Worm (Caenorhabditis elegans) whole organism, L2 larva: ENCODE measurements around the gene C33B4.5.

Source experiments
- C34F6.9 ChIP-seq: fragments of 150-350 bp; optimal IDR thresholded peaks from 2 replicates; lab custom pipeline; 2014; ENCODE audit warnings: missing biosample characterization, missing genetic modification characterization
- F13H6.1 ChIP-seq: sonication (generic microtip); optimal IDR thresholded peaks from 2 replicates; lab custom pipeline; 2016; ENCODE audit warnings: missing genetic modification characterization, missing compliant biosample characterization
- R02D3.7 ChIP-seq: fragments of 150-350 bp; optimal IDR thresholded peaks from 2 replicates; lab custom pipeline; 2014; ENCODE audit warnings: missing biosample characterization, missing genetic modification characterization
- ZK546.5 ChIP-seq: sonication (generic microtip); optimal IDR thresholded peaks from 2 replicates; lab custom pipeline; 2017; ENCODE audit warnings: missing biosample characterization, missing genetic modification characterization
- alr-1 ChIP-seq: fragments of 150-350 bp; optimal IDR thresholded peaks from 2 replicates; lab custom pipeline; 2014; ENCODE audit warnings: missing biosample characterization, missing genetic modification characterization
- ama-1 ChIP-seq: fragments of 150-350 bp; optimal IDR thresholded peaks from 2 replicates; lab custom pipeline; 2018; ENCODE audit warnings: inconsistent platforms
- blmp-1 ChIP-seq: sonication (generic microtip); optimal IDR thresholded peaks from 2 replicates; lab custom pipeline; 2017; ENCODE audit warnings: missing genetic modification characterization, mild to moderate bottlenecking, missing compliant biosample characterization, antibody characterized with exemption, moderate library complexity; ENCODE audit not compliant: insufficient read depth
- ceh-16 ChIP-seq: fragments of 150-350 bp; optimal IDR thresholded peaks from 2 replicates; lab custom pipeline; 2014; ENCODE audit warnings: missing biosample characterization, missing genetic modification characterization
- crh-2 ChIP-seq: sonication (generic microtip); optimal IDR thresholded peaks from 2 replicates; lab custom pipeline; 2017; ENCODE audit warnings: missing biosample characterization, missing genetic modification characterization
- dmd-4 ChIP-seq: sonication (generic microtip); optimal IDR thresholded peaks from 2 replicates; lab custom pipeline; 2017; ENCODE audit warnings: missing biosample characterization, missing genetic modification characterization
- elt-1 ChIP-seq: fragments of 150-350 bp; optimal IDR thresholded peaks from 2 replicates; lab custom pipeline; 2014; ENCODE audit warnings: missing biosample characterization, missing genetic modification characterization
- fos-1 ChIP-seq: fragments of 150-350 bp; optimal IDR thresholded peaks from 2 replicates; lab custom pipeline; 2014; ENCODE audit warnings: missing biosample characterization, missing genetic modification characterization
- gmeb-1 ChIP-seq: fragments of 150-350 bp; optimal IDR thresholded peaks from 2 replicates; lab custom pipeline; 2014; ENCODE audit warnings: missing biosample characterization, missing genetic modification characterization
- lin-13 ChIP-seq: fragments of 150-350 bp; optimal IDR thresholded peaks from 2 replicates; lab custom pipeline; 2014; ENCODE audit warnings: missing biosample characterization, missing genetic modification reagents, missing genetic modification characterization
- mab-5 ChIP-seq: fragments of 150-350 bp; optimal IDR thresholded peaks from 2 replicates; lab custom pipeline; 2014; ENCODE audit warnings: missing biosample characterization, missing genetic modification characterization
- mbf-1 ChIP-seq: sonication (generic microtip); optimal IDR thresholded peaks from 2 replicates; lab custom pipeline; 2017; ENCODE audit warnings: missing biosample characterization, missing genetic modification characterization
- mdl-1 ChIP-seq, 2 experiments: fragments of 150-350 bp in 1 of 2; sonication (generic microtip) in 1 of 2; optimal IDR thresholded peaks; 2 replicates each; lab custom pipeline; 2017; ENCODE audit warnings: missing biosample characterization in 2 of 2, missing genetic modification characterization in 2 of 2
- nhr-10 ChIP-seq: sonication (generic microtip); optimal IDR thresholded peaks from 2 replicates; lab custom pipeline; 2017; ENCODE audit warnings: missing biosample characterization, missing genetic modification characterization
- nhr-11 ChIP-seq: fragments of 150-350 bp; optimal IDR thresholded peaks from 2 replicates; lab custom pipeline; 2014; ENCODE audit warnings: missing biosample characterization, missing genetic modification characterization
- nhr-12 ChIP-seq: fragments of 150-350 bp; optimal IDR thresholded peaks from 2 replicates; lab custom pipeline; 2014; ENCODE audit warnings: missing biosample characterization, missing genetic modification characterization
- nhr-21 ChIP-seq: fragments of 150-350 bp; optimal IDR thresholded peaks from 2 replicates; lab custom pipeline; 2014; ENCODE audit warnings: missing biosample characterization, missing genetic modification characterization
- nhr-237 ChIP-seq: fragments of 150-350 bp; optimal IDR thresholded peaks from 2 replicates; lab custom pipeline; 2014; ENCODE audit warnings: missing biosample characterization, missing genetic modification characterization
- nhr-25 ChIP-seq: fragments of 150-350 bp; sonication (generic microtip); optimal IDR thresholded peaks from 3 replicates; lab custom pipeline; 2014; ENCODE audit warnings: missing biosample characterization, missing genetic modification characterization
- nhr-6 ChIP-seq: fragments of 150-350 bp; optimal IDR thresholded peaks from 2 replicates; lab custom pipeline; 2014; ENCODE audit warnings: missing biosample characterization, missing genetic modification characterization
- peb-1 ChIP-seq: fragments of 150-350 bp; optimal IDR thresholded peaks from 2 replicates; lab custom pipeline; 2014; ENCODE audit warnings: missing biosample characterization, missing genetic modification characterization
- sem-4 ChIP-seq: fragments of 150-350 bp; optimal IDR thresholded peaks from 2 replicates; lab custom pipeline; 2014; ENCODE audit warnings: missing biosample characterization, missing genetic modification reagents, missing genetic modification characterization
- skn-1 ChIP-seq: sonication (generic microtip); optimal IDR thresholded peaks from 2 replicates; lab custom pipeline; 2017; ENCODE audit warnings: missing biosample characterization, missing genetic modification characterization
- snpc-4 ChIP-seq: fragments of 150-350 bp; optimal IDR thresholded peaks from 2 replicates; lab custom pipeline; 2014; ENCODE audit warnings: missing biosample characterization, missing genetic modification characterization
- unc-39 ChIP-seq: fragments of 150-350 bp; optimal IDR thresholded peaks from 2 replicates; lab custom pipeline; 2014; ENCODE audit warnings: missing biosample characterization, missing genetic modification characterization
- unc-55 ChIP-seq: fragments of 150-350 bp; sonication (generic microtip); optimal IDR thresholded peaks from 3 replicates; lab custom pipeline; 2014; ENCODE audit warnings: missing biosample characterization, missing genetic modification reagents, missing genetic modification characterization
- unc-62 ChIP-seq: fragments of 150-350 bp; optimal IDR thresholded peaks from 2 replicates; lab custom pipeline; 2014; ENCODE audit warnings: missing biosample characterization, missing genetic modification reagents, missing genetic modification characterization
- zag-1 ChIP-seq: fragments of 150-350 bp; optimal IDR thresholded peaks from 2 replicates; lab custom pipeline; 2014; ENCODE audit warnings: missing biosample characterization, missing genetic modification characterization
- ztf-1 ChIP-seq: fragments of 200-800 bp; sonication (Bioruptor generic); conservative IDR thresholded peaks from 2 replicates; pipeline ENCODE4 v1.3.6; 2022; ENCODE audit warnings: missing genetic modification characterization, missing compliant biosample characterization
- ztf-11 ChIP-seq: sonication (generic microtip); optimal IDR thresholded peaks from 2 replicates; lab custom pipeline; 2017; ENCODE audit warnings: missing biosample characterization, missing genetic modification characterization
- ztf-4 ChIP-seq: fragments of 150-350 bp; optimal IDR thresholded peaks from 2 replicates; lab custom pipeline; 2014; ENCODE audit warnings: missing biosample characterization, missing genetic modification characterization

Gene C33B4.5

DNA sequence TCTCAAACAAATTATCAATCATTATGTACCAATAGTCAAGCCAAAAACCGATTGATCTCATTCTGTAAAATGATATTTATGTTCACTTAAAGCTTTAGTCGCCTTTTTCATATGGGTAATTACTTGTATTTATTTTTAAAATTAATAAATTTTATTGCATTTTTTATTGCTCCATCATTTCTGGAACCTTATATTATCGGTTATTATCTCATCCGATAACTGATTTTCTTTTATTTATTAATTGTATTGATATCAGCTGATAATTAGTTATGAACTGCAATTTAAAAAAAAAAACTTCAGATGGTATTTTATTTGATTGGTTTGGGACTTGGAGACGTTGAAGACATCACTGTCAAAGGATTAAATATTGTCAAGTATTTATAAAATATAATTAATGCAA lies 33.2 kb upstream of the C33B4.5 start, which contains the start of gene dph-5:
dph-5 (plus strand) TSS at position 301 of the 400 bp plus-strand sequence.
- TF ChIP-seq nhr-25 (tag; lab: Kevin White, UChicago) (no peak), unc-39 (tag; lab: Kevin White, UChicago) (no peak), R02D3.7 (no peak), ztf-1 (GFP tag; lab: Robert Waterston, UW) (no peak), elt-1 (tag; lab: Kevin White, UChicago) (no peak), snpc-4 (tag; lab: Kevin White, UChicago) (no peak), F13H6.1 (tag; lab: Kevin White, UChicago) (no peak), unc-55 (no peak), fos-1 (tag; lab: Kevin White, UChicago) (no peak), nhr-11 (no peak), alr-1 (tag; lab: Kevin White, UChicago) (no peak), ztf-11 (no peak)

DNA sequence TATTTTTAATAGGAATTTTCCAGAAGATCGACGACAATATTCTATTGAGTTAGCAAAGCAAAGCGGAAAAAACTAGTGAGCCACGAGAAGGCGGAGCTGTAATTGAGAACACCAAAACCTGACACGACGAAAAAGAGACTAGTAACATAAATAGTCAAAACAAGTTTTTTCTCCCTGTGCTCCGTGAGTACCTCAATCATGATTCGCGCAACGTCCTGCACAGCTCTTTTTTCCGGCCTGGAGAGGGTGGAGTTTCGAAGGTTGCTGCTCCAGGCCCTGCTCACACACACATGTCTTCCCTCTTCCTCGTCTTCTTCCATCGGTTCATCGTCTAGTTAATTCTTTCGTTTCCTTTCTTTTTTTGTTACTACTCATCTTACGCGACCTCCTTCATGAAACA lies 31.5 kb upstream of the C33B4.5 start, which contains the start of gene clh-2:
clh-2 (plus strand) TSS at position 301 of the 400 bp plus-strand sequence.
- no peak for TF ChIP-seq nhr-11
- no peak for TF ChIP-seq unc-62
- no peak for TF ChIP-seq ceh-16 (tag; lab: Kevin White, UChicago)
- no peak for TF ChIP-seq snpc-4 (tag; lab: Kevin White, UChicago)
- TF ChIP-seq nhr-10 (tag; lab: Kevin White, UChicago), result no peak
- no peak for TF ChIP-seq unc-39 (tag; lab: Kevin White, UChicago)
- no peak for TF ChIP-seq fos-1 (tag; lab: Kevin White, UChicago)
- TF ChIP-seq nhr-12 (tag; lab: Kevin White, UChicago), result no peak
- no peak for TF ChIP-seq gmeb-1 (tag; lab: Kevin White, UChicago)
- no peak for TF ChIP-seq skn-1
- no peak for TF ChIP-seq alr-1 (tag; lab: Kevin White, UChicago)
- no peak for TF ChIP-seq dmd-4 (tag; lab: Kevin White, UChicago)

DNA sequence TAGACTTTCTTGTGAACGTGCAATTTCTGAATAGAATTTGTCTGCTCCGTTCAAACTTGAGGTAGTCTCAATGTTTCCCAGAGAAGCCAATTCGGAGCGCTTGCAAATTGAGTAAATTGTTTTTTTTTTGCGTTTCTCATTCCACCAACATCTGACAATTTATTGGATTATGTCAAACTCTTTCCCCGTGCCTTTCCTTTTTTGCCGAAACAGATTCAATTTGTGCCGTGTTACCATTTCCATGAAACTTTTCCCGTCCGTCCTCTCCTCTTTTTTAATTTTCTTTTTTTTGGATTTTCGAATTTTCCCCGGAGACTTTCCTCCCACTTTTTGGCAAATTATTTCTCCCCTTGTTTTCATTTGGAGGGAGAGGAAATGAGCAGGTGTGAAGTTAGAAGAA lies 29.7 kb upstream of the C33B4.5 start:
- TF ChIP-seq sem-4 (no peak), ama-1 (no peak), blmp-1 (tag; lab: Kevin White, UChicago) (no peak), F13H6.1 (tag; lab: Kevin White, UChicago) (no peak), ZK546.5 (tag; lab: Kevin White, UChicago) (no peak), gmeb-1 (tag; lab: Kevin White, UChicago) (no peak), peb-1 (tag; lab: Kevin White, UChicago) (no peak), nhr-6 (tag; lab: Kevin White, UChicago) (no peak), fos-1 (tag; lab: Kevin White, UChicago) (no peak), nhr-25 (tag; lab: Kevin White, UChicago) (no peak), elt-1 (tag; lab: Kevin White, UChicago) (no peak)

- no peak for TF ChIP-seq mab-5
- no peak for TF ChIP-seq fos-1 (tag; lab: Kevin White, UChicago)
- TF ChIP-seq dmd-4 (tag; lab: Kevin White, UChicago), result no peak
- no peak for TF ChIP-seq mbf-1
- TF ChIP-seq unc-62, result no peak
- TF ChIP-seq crh-2 (tag; lab: Kevin White, UChicago), result no peak
- TF ChIP-seq C34F6.9 (tag; lab: Kevin White, UChicago), result no peak
- no peak for TF ChIP-seq nhr-10 (tag; lab: Kevin White, UChicago)
- TF ChIP-seq ztf-4 (tag; lab: Kevin White, UChicago), result no peak
- no peak for TF ChIP-seq blmp-1 (tag; lab: Kevin White, UChicago)
- TF ChIP-seq lin-13 (GFP tag; lab: Kevin White, UChicago), result no peak
- TF ChIP-seq sem-4, result no peak
- TF ChIP-seq F13H6.1 (tag; lab: Kevin White, UChicago), result no peak
- TF ChIP-seq peb-1 (tag; lab: Kevin White, UChicago), result no peak
- TF ChIP-seq nhr-6 (tag; lab: Kevin White, UChicago), result no peak
- TF ChIP-seq nhr-11, result no peak
- TF ChIP-seq mdl-1 (tag; optimal IDR thresholded peaks at IDR 0.05; lab: Kevin White, UChicago), result no peak
- no peak for TF ChIP-seq zag-1
- TF ChIP-seq elt-1 (tag; lab: Kevin White, UChicago), result no peak
- TF ChIP-seq nhr-237 (tag; lab: Kevin White, UChicago), result no peak
These were observed 21.4 kb upstream of the C33B4.5 start for ce11 chrII:11361751-11362150.

ce11 chrII:11371981-11372380 lies 11.1 kb upstream of the C33B4.5 start, which contains the start of gene C33B4.2:
TSS of gene C33B4.2 (minus strand) at chrII:11372145.
- TF ChIP-seq C34F6.9 (tag; lab: Kevin White, UChicago) (no peak), nhr-21 (peak; percentile 46)
